Fruit fly (Drosophila melanogaster) whole organism, prepupa: ENCODE measurements around the gene BRWD3.

Experiments
- Blimp-1 ChIP-seq: fragments of 200-800 bp; sonication (Bioruptor generic); optimal IDR thresholded peaks from 3 replicates; lab custom pipeline; 2017; ENCODE audit warnings: missing biosample characterization, missing genetic modification characterization, mild to moderate bottlenecking, moderate library complexity, missing genetic modification reagents
- CG10631 ChIP-seq: fragments of 200-800 bp; sonication (Bioruptor generic); optimal IDR thresholded peaks from 2 replicates; lab custom pipeline; 2016; ENCODE audit warnings: missing biosample characterization, missing genetic modification characterization
- CG10669 ChIP-seq: fragments of 200-800 bp; sonication (Bioruptor generic); optimal IDR thresholded peaks from 3 replicates; lab custom pipeline; 2018; ENCODE audit warnings: missing biosample characterization, mild to moderate bottlenecking, missing genetic modification characterization, moderate library complexity
- CG11762 ChIP-seq: fragments of 200-800 bp; sonication (Bioruptor generic); optimal IDR thresholded peaks from 3 replicates; lab custom pipeline; 2016; ENCODE audit warnings: missing biosample characterization, missing genetic modification characterization; ENCODE audit not compliant: insufficient read depth
- CG11902 ChIP-seq: fragments of 200-800 bp; sonication (Bioruptor generic); optimal IDR thresholded peaks from 3 replicates; lab custom pipeline; 2016; ENCODE audit warnings: missing biosample characterization, missing genetic modification characterization
- CG15336 ChIP-seq: fragments of 200-800 bp; sonication (Bioruptor generic); IDR thresholded peaks from 2 replicates; pipeline ENCODE4 v1.3.6; 2022; ENCODE audit warnings: missing biosample characterization, missing genetic modification characterization
- CG16779 ChIP-seq: fragments of 200-800 bp; sonication (Bioruptor generic); optimal IDR thresholded peaks from 3 replicates; lab custom pipeline; 2017; ENCODE audit warnings: missing biosample characterization, mild to moderate bottlenecking, missing genetic modification characterization
- CG31627 ChIP-seq: fragments of 200-800 bp; sonication (Bioruptor generic); optimal IDR thresholded peaks from 3 replicates; lab custom pipeline; 2016; ENCODE audit warnings: missing biosample characterization, missing genetic modification characterization
- CG32006 ChIP-seq: fragments of 200-800 bp; sonication (Bioruptor generic); optimal IDR thresholded peaks from 3 replicates; lab custom pipeline; 2017; ENCODE audit warnings: missing biosample characterization, mild to moderate bottlenecking, missing genetic modification characterization
- CG3919 ChIP-seq: fragments of 200-800 bp; sonication (Bioruptor generic); optimal IDR thresholded peaks from 3 replicates; lab custom pipeline; 2016; ENCODE audit warnings: missing biosample characterization, missing genetic modification characterization
- CG4318 ChIP-seq: fragments of 200-800 bp; sonication (Bioruptor generic); optimal IDR thresholded peaks from 3 replicates; lab custom pipeline; 2017; ENCODE audit warnings: missing biosample characterization, mild to moderate bottlenecking, missing genetic modification characterization
- CG6163 ChIP-seq: fragments of 200-800 bp; sonication (Bioruptor generic); IDR thresholded peaks from 3 replicates; pipeline ENCODE4 v1.3.6; 2022; ENCODE audit warnings: missing biosample characterization, missing genetic modification characterization
- CG7368 ChIP-seq: fragments of 200-800 bp; sonication (Bioruptor generic); optimal IDR thresholded peaks from 3 replicates; lab custom pipeline; 2016; ENCODE audit warnings: missing biosample characterization, missing genetic modification characterization
- CG8119 ChIP-seq: fragments of 200-800 bp; sonication (Bioruptor generic); IDR thresholded peaks from 3 replicates; pipeline ENCODE4 v1.3.6; 2022; ENCODE audit warnings: missing biosample characterization, missing genetic modification characterization
- CG8319 ChIP-seq: fragments of 200-800 bp; sonication (Bioruptor generic); optimal IDR thresholded peaks from 3 replicates; lab custom pipeline; 2016; ENCODE audit warnings: missing biosample characterization, missing genetic modification characterization
- CG8632 ChIP-seq: fragments of 200-800 bp; sonication (Bioruptor generic); optimal IDR thresholded peaks from 3 replicates; lab custom pipeline; 2016; ENCODE audit warnings: missing biosample characterization, missing genetic modification characterization
- Eip78C ChIP-seq: fragments of 200-800 bp; sonication (Bioruptor generic); peaks from one replicate; lab custom pipeline; 2016; ENCODE audit warnings: missing biosample characterization, missing genetic modification characterization
- Eip93F ChIP-seq: fragments of 200-800 bp; sonication (Bioruptor generic); optimal IDR thresholded peaks from 2 replicates; lab custom pipeline; 2016; ENCODE audit warnings: missing biosample characterization, mild to moderate bottlenecking, missing genetic modification characterization
- Ets21C ChIP-seq: fragments of 200-800 bp; sonication (Bioruptor generic); optimal IDR thresholded peaks from 3 replicates; lab custom pipeline; 2016; ENCODE audit warnings: missing biosample characterization, missing genetic modification characterization
- Gug ChIP-seq: fragments of 200-800 bp; sonication (Bioruptor generic); IDR thresholded peaks from 2 replicates; pipeline ENCODE4 v1.3.6; 2022; ENCODE audit warnings: missing biosample characterization, missing genetic modification characterization
- Hr38 ChIP-seq: sonication (Bioruptor generic); optimal IDR thresholded peaks from 2 replicates; lab custom pipeline; 2016; ENCODE audit warnings: missing biosample characterization, missing genetic modification characterization
- Hr39 ChIP-seq: fragments of 200-800 bp; sonication (Bioruptor generic); optimal IDR thresholded peaks from 2 replicates; lab custom pipeline; 2016; ENCODE audit warnings: missing biosample characterization, missing genetic modification characterization
- Hr4 ChIP-seq: fragments of 200-800 bp; sonication (Bioruptor generic); optimal IDR thresholded peaks from 3 replicates; lab custom pipeline; 2016; ENCODE audit warnings: missing biosample characterization, missing genetic modification characterization
- Lpt ChIP-seq: fragments of 200-800 bp; sonication (Bioruptor generic); optimal IDR thresholded peaks from 3 replicates; lab custom pipeline; 2016; ENCODE audit warnings: missing biosample characterization, missing genetic modification characterization
- Met ChIP-seq: fragments of 200-800 bp; sonication (Bioruptor generic); optimal IDR thresholded peaks from 3 replicates; lab custom pipeline; 2016; ENCODE audit warnings: missing biosample characterization, missing genetic modification characterization
- OdsH ChIP-seq: fragments of 200-800 bp; sonication (Bioruptor generic); optimal IDR thresholded peaks from 3 replicates; lab custom pipeline; 2016; ENCODE audit warnings: missing biosample characterization, missing genetic modification characterization
- Sox14 ChIP-seq: fragments of 200-800 bp; sonication (Bioruptor generic); optimal IDR thresholded peaks from 3 replicates; lab custom pipeline; 2016; ENCODE audit warnings: missing biosample characterization, missing genetic modification characterization
- Sox15 ChIP-seq: fragments of 200-800 bp; sonication (Bioruptor generic); optimal IDR thresholded peaks from 3 replicates; lab custom pipeline; 2016; ENCODE audit warnings: missing biosample characterization, missing genetic modification characterization
- achi ChIP-seq: fragments of 200-800 bp; sonication (Bioruptor generic); optimal IDR thresholded peaks from 3 replicates; lab custom pipeline; 2016; ENCODE audit warnings: missing biosample characterization, missing genetic modification characterization
- acj6 ChIP-seq: fragments of 200-800 bp; sonication (Bioruptor generic); optimal IDR thresholded peaks from 3 replicates; lab custom pipeline; 2016; ENCODE audit warnings: missing biosample characterization, missing genetic modification characterization
- eg ChIP-seq: fragments of 200-800 bp; sonication (Bioruptor generic); IDR thresholded peaks from 3 replicates; pipeline ENCODE4 v1.3.6; 2022; ENCODE audit warnings: missing biosample characterization, missing genetic modification characterization
- esn ChIP-seq: fragments of 200-800 bp; sonication (Bioruptor generic); optimal IDR thresholded peaks from 2 replicates; lab custom pipeline; 2016; ENCODE audit warnings: missing biosample characterization, mild to moderate bottlenecking, missing genetic modification characterization, moderate library complexity
- fd59A ChIP-seq: fragments of 200-800 bp; sonication (Bioruptor generic); optimal IDR thresholded peaks from 2 replicates; lab custom pipeline; 2017; ENCODE audit warnings: missing biosample characterization, mild to moderate bottlenecking, missing genetic modification characterization, missing genetic modification reagents
- fkh ChIP-seq: fragments of 200-800 bp; sonication (Bioruptor generic); optimal IDR thresholded peaks from 3 replicates; lab custom pipeline; 2017; ENCODE audit warnings: missing biosample characterization, mild to moderate bottlenecking, missing genetic modification characterization, moderate library complexity
- pdm3 ChIP-seq: fragments of 200-800 bp; sonication (Bioruptor generic); optimal IDR thresholded peaks from 3 replicates; lab custom pipeline; 2016; ENCODE audit warnings: missing biosample characterization, missing genetic modification characterization
- salr ChIP-seq, 2 experiments: fragments of 200-800 bp; sonication (Bioruptor generic); optimal IDR thresholded peaks; 3 replicates each; lab custom pipeline; 2016 to 2018; ENCODE audit warnings: missing biosample characterization in 2 of 2, missing genetic modification characterization in 2 of 2, mild to moderate bottlenecking in 1 of 2
- spab ChIP-seq: fragments of 200-800 bp; sonication (Bioruptor generic); optimal IDR thresholded peaks from 2 replicates; lab custom pipeline; 2017; ENCODE audit warnings: missing biosample characterization, mild to moderate bottlenecking, missing genetic modification characterization, missing genetic modification reagents
- topi ChIP-seq: fragments of 200-800 bp; sonication (Bioruptor generic); optimal IDR thresholded peaks from 3 replicates; lab custom pipeline; 2016; ENCODE audit warnings: missing biosample characterization, missing genetic modification characterization

BRWD3 gene

DNA sequence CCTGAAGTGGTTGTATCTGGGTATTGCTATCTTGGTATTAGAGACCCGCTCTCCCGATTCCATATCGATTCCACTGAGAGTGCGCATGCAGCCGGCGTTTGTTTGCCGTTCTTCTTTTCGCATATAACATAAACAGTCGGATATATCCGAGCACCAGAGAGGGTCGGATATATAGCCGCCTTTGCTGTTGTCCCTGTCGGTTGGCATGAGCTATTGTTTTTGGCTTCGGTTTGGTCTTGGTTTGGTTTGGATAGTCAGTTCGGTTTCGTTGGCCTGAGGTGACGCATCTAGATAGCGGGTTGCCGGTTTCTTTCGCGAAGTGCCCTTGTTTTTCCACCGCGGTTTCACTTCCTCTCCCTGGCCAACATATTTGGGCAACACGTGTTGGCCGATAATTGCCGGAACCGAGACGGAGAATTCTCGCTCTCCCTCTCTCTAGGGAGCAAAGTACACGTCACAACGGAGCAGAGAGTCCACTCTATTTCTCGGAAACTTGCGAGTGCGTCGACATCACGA lies 46.0 kb upstream of the BRWD3 start, which contains the start of gene Orct2 (continued):
- TF ChIP-seq Blimp-1 (GFP tag; lab: Kevin White, UChicago), result peak; percentile 15
- no peak for TF ChIP-seq Eip93F
- TF ChIP-seq achi (GFP tag; lab: Kevin White, UChicago), result no peak
- no peak for TF ChIP-seq OdsH (GFP tag; lab: Kevin White, UChicago)
- TF ChIP-seq Sox15 (GFP tag; lab: Kevin White, UChicago), result no peak
- peak; percentile 74 for TF ChIP-seq fkh (GFP tag; lab: Kevin White, UChicago)
- TF ChIP-seq eg (GFP tag; lab: Robert Waterston, UW), result peak; percentile 28; the same call in 2 of the 3 replicates
- peak; percentile 31 for TF ChIP-seq CG7368 (GFP tag; lab: Kevin White, UChicago)
- TF ChIP-seq Hr4 (GFP tag; lab: Kevin White, UChicago), result no peak
- no peak for TF ChIP-seq fd59A
- TF ChIP-seq Eip78C (GFP tag; lab: Kevin White, UChicago), result peak; percentile 11
- no peak for TF ChIP-seq CG11902 (GFP tag; lab: Kevin White, UChicago)
- TF ChIP-seq spab (GFP tag; lab: Kevin White, UChicago), result peak; percentile 10
- TF ChIP-seq CG31627 (GFP tag; lab: Kevin White, UChicago), result no peak
- peak; percentile 38 for TF ChIP-seq CG3919
- peak; percentile 41 for TF ChIP-seq Met (GFP tag; lab: Kevin White, UChicago)
- no peak for TF ChIP-seq Hr38 (GFP tag; lab: Kevin White, UChicago)
- TF ChIP-seq CG8119 (GFP tag; lab: Robert Waterston, UW), result peak; percentile 51; the same call in 1 of the 3 replicates
- no peak for TF ChIP-seq salr (GFP tag; optimal IDR thresholded peaks at IDR 0.05; lab: Kevin White, UChicago)
- TF ChIP-seq topi, result no peak
- no peak for TF ChIP-seq CG8319 (GFP tag; lab: Kevin White, UChicago)
- no peak for TF ChIP-seq CG8632 (GFP tag; lab: Kevin White, UChicago)
- peak; percentile 3 for TF ChIP-seq CG32006 (GFP tag; lab: Kevin White, UChicago)
- peak; percentile 34 for TF ChIP-seq Lpt (GFP tag; lab: Kevin White, UChicago)
- no peak for TF ChIP-seq CG10631 (GFP tag; lab: Kevin White, UChicago)
- TF ChIP-seq esn, result no peak
- TF ChIP-seq CG6163 (GFP tag; lab: Robert Waterston, UW), result peak; percentile 25; the same call in 1 of the 3 replicates
- TF ChIP-seq CG15336 (GFP tag; lab: Robert Waterston, UW), result peak; percentile 25; the same call in 1 of the 2 replicates
- TF ChIP-seq Hr39 (GFP tag; lab: Kevin White, UChicago), result no peak
- TF ChIP-seq Gug, result no peak
- TF ChIP-seq CG16779 (tag; lab: Kevin White, UChicago), result peak; percentile 47
- TF ChIP-seq, all 60 proteins: peak for 27

DNA sequence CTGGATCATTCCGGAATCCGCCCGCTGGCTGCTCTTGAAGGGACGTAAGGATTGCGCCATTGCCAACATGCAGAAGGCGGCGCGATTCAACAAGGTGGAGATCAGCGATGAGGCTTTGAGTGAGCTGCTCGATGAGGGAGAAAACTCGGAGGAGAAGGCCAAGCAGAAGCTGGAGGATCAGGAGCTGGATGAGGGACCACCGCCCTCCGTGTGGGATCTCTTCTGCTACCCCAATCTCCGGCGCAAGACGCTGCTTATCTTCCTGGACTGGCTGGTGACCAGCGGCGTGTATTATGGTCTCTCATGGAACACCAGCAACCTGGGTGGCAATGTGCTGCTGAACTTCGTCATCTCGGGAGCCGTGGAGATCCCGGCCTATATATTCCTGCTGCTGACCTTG lies 44.6 kb upstream of the BRWD3 start:
- TF ChIP-seq CG8632 (GFP tag; lab: Kevin White, UChicago) (no peak), Hr38 (GFP tag; lab: Kevin White, UChicago) (no peak), CG31627 (GFP tag; lab: Kevin White, UChicago) (no peak), Sox14 (no peak), CG10669 (GFP tag; lab: Kevin White, UChicago) (no peak)
- TF ChIP-seq, all 60 proteins: peak for 0

DNA sequence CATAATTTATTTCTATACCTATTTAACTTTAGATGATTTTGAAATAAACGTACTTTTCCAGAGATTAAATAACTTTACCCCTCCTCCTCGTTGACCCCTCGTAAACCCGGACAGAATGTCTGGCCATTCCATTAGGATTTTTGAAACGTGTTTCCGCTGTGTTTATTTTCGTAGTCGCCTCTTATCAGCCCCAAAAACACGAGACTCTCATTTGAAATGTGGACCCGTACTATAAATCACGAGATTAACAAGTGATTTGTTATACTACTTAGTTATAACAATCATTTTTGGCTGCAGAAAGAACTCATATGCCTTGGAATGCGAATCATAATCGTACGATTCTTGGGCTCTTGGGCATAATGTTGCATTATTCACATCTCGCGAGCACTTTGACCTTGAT lies 43.3 kb upstream of the BRWD3 start:
- TF ChIP-seq CG3919 (no peak), Eip78C (GFP tag; lab: Kevin White, UChicago) (no peak), fkh (GFP tag; lab: Kevin White, UChicago) (no peak), acj6 (no peak), CG11762 (GFP tag; lab: Kevin White, UChicago) (no peak), achi (GFP tag; lab: Kevin White, UChicago) (no peak), CG15336 (GFP tag; lab: Robert Waterston, UW) (no peak), Sox15 (GFP tag; lab: Kevin White, UChicago) (no peak), pdm3 (GFP tag; lab: Kevin White, UChicago) (no peak), CG10669 (GFP tag; lab: Kevin White, UChicago) (no peak), Ets21C (GFP tag; lab: Kevin White, UChicago) (no peak), CG4318 (GFP tag; lab: Kevin White, UChicago) (no peak)
